Worm (Caenorhabditis elegans) whole organism, early embryonic: ENCODE results near the gene col-153.

ENCODE experiments used
- F13C5.2 ChIP-seq: sonication (generic microtip); optimal IDR thresholded peaks from 2 replicates; lab custom pipeline; 2017; ENCODE audit warnings: mild to moderate bottlenecking, missing genetic modification characterization, inconsistent platforms, missing compliant biosample characterization
- ama-1 ChIP-seq: fragments of 150-350 bp; optimal IDR thresholded peaks from 2 replicates; lab custom pipeline; 2014
- ceh-36 ChIP-seq: sonication (generic microtip); optimal IDR thresholded peaks from 2 replicates; lab custom pipeline; 2016; ENCODE audit warnings: missing genetic modification characterization, inconsistent platforms, missing compliant biosample characterization
- flt-1 ChIP-seq: fragments of 200-800 bp; sonication (Bioruptor generic); IDR thresholded peaks from 2 replicates; pipeline ENCODE4 v1.3.6; 2022; ENCODE audit warnings: missing genetic modification characterization, missing compliant biosample characterization
- hmbx-1 ChIP-seq: sonication (generic microtip); optimal IDR thresholded peaks from 2 replicates; lab custom pipeline; 2016; ENCODE audit warnings: mild to moderate bottlenecking, missing genetic modification characterization, missing compliant biosample characterization
- tbx-11 ChIP-seq: fragments of 200-800 bp; sonication (Bioruptor generic); IDR thresholded peaks from 2 replicates; pipeline ENCODE4 v1.3.6; 2022; ENCODE audit warnings: missing genetic modification characterization, missing compliant biosample characterization
- tra-4 ChIP-seq: sonication (generic microtip); optimal IDR thresholded peaks from 2 replicates; lab custom pipeline; 2017; ENCODE audit warnings: missing genetic modification characterization, missing compliant biosample characterization

ce11 chrV:10915922-10916321, 33.7 kb upstream of the col-153 start:
- no peak for TF ChIP-seq ama-1 (lab: Kevin White, UChicago)
- TF ChIP-seq flt-1 (GFP tag; lab: Robert Waterston, UW) = no peak
- no peak for TF ChIP-seq tbx-11 (GFP tag; lab: Robert Waterston, UW)
- no peak for TF ChIP-seq hmbx-1 (tag; lab: Kevin White, UChicago)
- TF ChIP-seq F13C5.2 (tag; lab: Kevin White, UChicago) = no peak
- no peak for TF ChIP-seq ceh-36 (tag; lab: Kevin White, UChicago)
- no peak for TF ChIP-seq tra-4 (tag; lab: Kevin White, UChicago)
